Fruit fly (Drosophila melanogaster) whole organism, pupa: Measurements from ENCODE around the gene CG32808.

Experiments
- CG10348 ChIP-seq: fragments of 200-800 bp; sonication (Bioruptor generic); IDR thresholded peaks from 2 replicates; pipeline ENCODE4 v1.3.6; 2022; ENCODE audit warnings: missing biosample characterization, missing genetic modification characterization
- CG13204 ChIP-seq: fragments of 200-800 bp; sonication (Bioruptor generic); optimal IDR thresholded peaks from 2 replicates; lab custom pipeline; 2018; ENCODE audit warnings: missing biosample characterization, mild to moderate bottlenecking, missing genetic modification characterization, moderate library complexity
- CG14655 ChIP-seq: fragments of 200-800 bp; sonication (Bioruptor generic); optimal IDR thresholded peaks from 3 replicates; lab custom pipeline; 2017; ENCODE audit warnings: mild to moderate bottlenecking, missing biosample characterization, missing genetic modification reagents, missing genetic modification characterization
- CG32121 ChIP-seq: fragments of 200-800 bp; sonication (Bioruptor generic); IDR thresholded peaks from 2 replicates; pipeline ENCODE4 v1.3.6; 2022; ENCODE audit warnings: missing biosample characterization, missing genetic modification characterization
- CG4496 ChIP-seq: fragments of 200-800 bp; sonication (Bioruptor generic); IDR thresholded peaks from 3 replicates; pipeline ENCODE4 v1.3.6; 2022; ENCODE audit warnings: missing biosample characterization, missing genetic modification characterization
- CG8159 ChIP-seq: fragments of 200-800 bp; sonication (Bioruptor generic); optimal IDR thresholded peaks from 3 replicates; lab custom pipeline; 2018; ENCODE audit warnings: missing biosample characterization, mild to moderate bottlenecking, missing genetic modification characterization, moderate library complexity
- CG8301 ChIP-seq: fragments of 200-800 bp; sonication (Bioruptor generic); optimal IDR thresholded peaks from 2 replicates; lab custom pipeline; 2018; ENCODE audit warnings: missing biosample characterization, mild to moderate bottlenecking, missing genetic modification characterization
- CG9948 ChIP-seq: fragments of 200-800 bp; sonication (Bioruptor generic); optimal IDR thresholded peaks from 2 replicates; lab custom pipeline; 2018; ENCODE audit warnings: missing biosample characterization, mild to moderate bottlenecking, missing genetic modification characterization, moderate library complexity
- EcR ChIP-seq: fragments of 200-800 bp; sonication (Bioruptor generic); optimal IDR thresholded peaks from 3 replicates; lab custom pipeline; 2019; ENCODE audit warnings: missing biosample characterization, missing genetic modification characterization, mild to moderate bottlenecking, moderate library complexity, missing genetic modification reagents
- Pif1A ChIP-seq: fragments of 200-800 bp; sonication (Bioruptor generic); optimal IDR thresholded peaks from 3 replicates; lab custom pipeline; 2016; ENCODE audit warnings: missing biosample characterization, missing genetic modification characterization
- Pif1B ChIP-seq: fragments of 200-800 bp; sonication (Bioruptor generic); optimal IDR thresholded peaks from 3 replicates; lab custom pipeline; 2016; ENCODE audit warnings: missing biosample characterization, missing genetic modification characterization
- Snoo ChIP-seq: fragments of 200-800 bp; sonication (Bioruptor generic); optimal IDR thresholded peaks from 3 replicates; lab custom pipeline; 2017; ENCODE audit warnings: missing biosample characterization, mild to moderate bottlenecking, missing genetic modification characterization, inconsistent platforms
- gl ChIP-seq: fragments of 200-800 bp; sonication (Bioruptor generic); optimal IDR thresholded peaks from 2 replicates; lab custom pipeline; 2018; ENCODE audit warnings: missing biosample characterization, mild to moderate bottlenecking, missing genetic modification characterization
- rn ChIP-seq: fragments of 200-800 bp; sonication (Bioruptor generic); IDR thresholded peaks from 2 replicates; pipeline ENCODE4 v1.3.6; 2022; ENCODE audit warnings: missing biosample characterization, missing genetic modification characterization

dm6 chrX:1508241-1508823 is 38.7 kb upstream of the CG32808 start:
- TF ChIP-seq rn, result no peak
- TF ChIP-seq Pif1B (GFP tag; lab: Kevin White, UChicago), result no peak
- no peak for TF ChIP-seq CG9948
- TF ChIP-seq EcR (GFP tag; lab: Kevin White, UChicago), result no peak
- TF ChIP-seq gl (tag; lab: Kevin White, UChicago), result no peak
- TF ChIP-seq CG4496 (GFP tag; lab: Robert Waterston, UW), result no peak
- TF ChIP-seq CG8159 (tag; lab: Kevin White, UChicago), result no peak
- no peak for TF ChIP-seq CG32121 (GFP tag; lab: Robert Waterston, UW)
- TF ChIP-seq CG14655, result no peak
- no peak for TF ChIP-seq Snoo (tag; lab: Kevin White, UChicago)
- no peak for TF ChIP-seq CG8301 (tag; lab: Kevin White, UChicago)
- no peak for TF ChIP-seq CG10348
- no peak for TF ChIP-seq Pif1A (GFP tag; lab: Kevin White, UChicago)
- TF ChIP-seq CG13204 (GFP tag; lab: Kevin White, UChicago), result no peak
